Worm (Caenorhabditis elegans) whole organism, L4 larva: ENCODE results near the gene K01H12.4.

Experiments used
- ctbp-1 ChIP-seq: fragments of 200-800 bp; sonication (Bioruptor generic); IDR thresholded peaks from 2 replicates; pipeline ENCODE4 v1.3.6; 2022; ENCODE audit warnings: missing genetic modification reagents, missing genetic modification characterization, missing compliant biosample characterization
- dpl-1 ChIP-seq: fragments of 150-350 bp; optimal IDR thresholded peaks from 2 replicates; lab custom pipeline; 2014; ENCODE audit warnings: missing biosample characterization, missing genetic modification reagents, missing genetic modification characterization
- lin-29 ChIP-seq: fragments of 200-800 bp; sonication (Bioruptor generic); IDR thresholded peaks from 2 replicates; pipeline ENCODE4 v1.3.6; 2022; ENCODE audit warnings: missing genetic modification reagents, missing genetic modification characterization, missing compliant biosample characterization
- lin-38 ChIP-seq: fragments of 200-800 bp; sonication (Bioruptor generic); IDR thresholded peaks from 2 replicates; pipeline ENCODE4 v1.3.6; 2022; ENCODE audit warnings: missing genetic modification reagents, missing genetic modification characterization, missing compliant biosample characterization
- lsy-2 ChIP-seq, 2 experiments: fragments of 150-350 bp in 1 of 2; sonication (generic microtip) in 1 of 2; optimal IDR thresholded peaks; 2 replicates each; lab custom pipeline; 2014 to 2017; ENCODE audit warnings: missing biosample characterization in 2 of 2, missing genetic modification characterization in 2 of 2
- nhr-11 ChIP-seq: fragments of 150-350 bp; optimal IDR thresholded peaks from 2 replicates; lab custom pipeline; 2014; ENCODE audit warnings: missing biosample characterization, missing genetic modification characterization
- nhr-77 ChIP-seq: fragments of 150-350 bp; optimal IDR thresholded peaks from 2 replicates; lab custom pipeline; 2014; ENCODE audit warnings: missing biosample characterization, missing genetic modification characterization
- vab-7 ChIP-seq: fragments of 200-800 bp; sonication (Bioruptor generic); IDR thresholded peaks from 2 replicates; pipeline ENCODE4 v1.3.6; 2022; ENCODE audit warnings: missing genetic modification reagents, missing genetic modification characterization, missing compliant biosample characterization
- ztf-7 ChIP-seq: fragments of 150-350 bp; optimal IDR thresholded peaks from 2 replicates; lab custom pipeline; 2014; ENCODE audit warnings: missing biosample characterization, missing genetic modification characterization

DNA sequence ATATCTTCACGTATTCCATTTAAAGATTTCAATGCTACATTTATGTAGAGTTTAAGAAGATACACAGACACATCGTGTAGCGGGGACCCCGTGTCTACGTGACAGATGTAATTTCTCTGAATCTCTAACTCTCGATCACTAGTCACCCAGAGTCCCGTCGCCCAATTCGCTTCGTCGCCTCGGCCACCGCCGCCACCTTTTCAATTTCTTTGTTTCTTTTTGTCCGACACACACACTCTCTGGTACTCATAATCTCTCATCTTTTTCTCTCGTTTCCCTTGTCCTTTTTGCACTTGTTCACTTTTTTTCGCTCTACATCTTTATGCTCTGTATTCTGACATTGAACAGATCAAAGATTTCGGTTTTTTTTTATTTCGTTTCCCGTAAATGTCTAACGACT, 5.5 kb downstream of the K01H12.4 start:
- TF ChIP-seq nhr-77 (tag; lab: Kevin White, UChicago) (peak; percentile 31), nhr-11 (tag; lab: Kevin White, UChicago) (peak; percentile 57), ztf-7 (tag; lab: Kevin White, UChicago) (peak; percentile 15), vab-7 (GFP tag; lab: Robert Waterston, UW) (no peak), dpl-1 (peak; percentile 38), lin-29 (0 out of 2 replicates have a peak, but pooled peaks have one; percentile 14), lin-38 (GFP tag; lab: Robert Waterston, UW) (no peak), ctbp-1 (peak; percentile 61), lsy-2 (tag; optimal IDR thresholded peaks at IDR 0.05; lab: Kevin White, UChicago) (peak; percentile 70 to 79)
